Fruit fly (Drosophila melanogaster): ENCODE data around the gene AIF.

AIF gene

dm6 chr2L:2202018-2202852, 50.7 kb downstream of the AIF start (continued):
- TF ChIP-seq Dfd (GFP tag; optimal IDR thresholded peaks at IDR 0.05) = no peak
- TF ChIP-seq CG31365 (tag; optimal IDR thresholded peaks at IDR 0.05) = peak; percentile 91
- TF ChIP-seq twi (tag; optimal IDR thresholded peaks at IDR 0.05) = peak; percentile 97
- TF ChIP-seq CTCF (GFP tag; optimal IDR thresholded peaks at IDR 0.05) = peak; percentile 78
- TF ChIP-seq klu (GFP tag; IDR thresholded peaks at IDR 0.05) = peak; percentile 89
- TF ChIP-seq sob (GFP tag; IDR thresholded peaks at IDR 0.05) = peak; percentile 95
- TF ChIP-seq cwo (GFP tag; optimal IDR thresholded peaks at IDR 0.05) = peak; percentile 90
- TF ChIP-seq zen (tag; optimal IDR thresholded peaks at IDR 0.05) = peak; percentile 99
- peak; percentile 26 for TF ChIP-seq Dp (GFP tag; optimal IDR thresholded peaks at IDR 0.05)
- peak; percentile 99 for TF ChIP-seq ken (GFP tag; IDR thresholded peaks at IDR 0.05)
- peak; percentile 99 for TF ChIP-seq Oli (tag; optimal IDR thresholded peaks at IDR 0.05)
- TF ChIP-seq CG8388 (GFP tag; optimal IDR thresholded peaks at IDR 0.05) = peak; percentile 100
- TF ChIP-seq CG15601 (tag; optimal IDR thresholded peaks at IDR 0.05) = peak; percentile 99
- TF ChIP-seq CG6791 (GFP tag; IDR thresholded peaks at IDR 0.05; ENCODE audit: partially characterized antibody) = peak; percentile 85
- TF ChIP-seq p53 (GFP tag; optimal IDR thresholded peaks at IDR 0.05) = peak; percentile 91
- peak; percentile 99 for TF ChIP-seq org-1 (GFP tag; optimal IDR thresholded peaks at IDR 0.05)
- peak; percentile 99 for TF ChIP-seq CG6689 (GFP tag; IDR thresholded peaks at IDR 0.05)
- TF ChIP-seq CG14050 (GFP tag; IDR thresholded peaks at IDR 0.05) = peak; percentile 98
- peak; percentile 98 for TF ChIP-seq CG4617 (GFP tag; optimal IDR thresholded peaks at IDR 0.05; ENCODE audit: borderline replicate concordance)
- TF ChIP-seq Neu2 (GFP tag; optimal IDR thresholded peaks at IDR 0.05; ENCODE audit: borderline replicate concordance) = peak; percentile 96
- TF ChIP-seq gcm (GFP tag; optimal IDR thresholded peaks at IDR 0.05) = peak; percentile 100
- TF ChIP-seq Elba2 (GFP tag; optimal IDR thresholded peaks at IDR 0.05) = peak; percentile 97
- peak; percentile 90 for TF ChIP-seq Jarid2 (GFP tag; optimal IDR thresholded peaks at IDR 0.05)
- TF ChIP-seq prd (optimal IDR thresholded peaks at IDR 0.05) = no peak
- peak; percentile 99 for TF ChIP-seq prd (GFP tag; IDR thresholded peaks at IDR 0.05)
- peak; percentile 57 for TF ChIP-seq CG17912 (GFP tag; optimal IDR thresholded peaks at IDR 0.05)
- peak; percentile 95 for TF ChIP-seq CG11696 (GFP tag; IDR thresholded peaks at IDR 0.05)
- peak; percentile 99 for TF ChIP-seq CG7839 (tag; optimal IDR thresholded peaks at IDR 0.05)
- TF ChIP-seq CG12299 (tag; optimal IDR thresholded peaks at IDR 0.05) = peak; percentile 97
- peak; percentile 97 for TF ChIP-seq grau (tag; optimal IDR thresholded peaks at IDR 0.05)
- TF ChIP-seq CG6254 (GFP tag; optimal IDR thresholded peaks at IDR 0.05) = peak; percentile 98
- TF ChIP-seq CG17361 (GFP tag; IDR thresholded peaks at IDR 0.05) = peak; percentile 99
- peak; percentile 94 for TF ChIP-seq CG6654 (GFP tag; optimal IDR thresholded peaks at IDR 0.05)
- peak; percentile 78 for TF ChIP-seq Rfx (GFP tag; IDR thresholded peaks at IDR 0.05)
- TF ChIP-seq CG4730 (GFP tag; IDR thresholded peaks at IDR 0.05) = peak; percentile 98
- peak; percentile 80 for TF ChIP-seq Deaf1 (tag; optimal IDR thresholded peaks at IDR 0.05)
- TF ChIP-seq CG17359 (tag; optimal IDR thresholded peaks at IDR 0.05) = peak; percentile 100
- TF ChIP-seq CG14965 (GFP tag; optimal IDR thresholded peaks at IDR 0.05; ENCODE audit: borderline replicate concordance) = peak; percentile 85
- peak; percentile 96 for TF ChIP-seq Gug (GFP tag; IDR thresholded peaks at IDR 0.05)
- peak; percentile 99 for TF ChIP-seq Ets65A (GFP tag)
- TF ChIP-seq CG14860 (GFP tag; IDR thresholded peaks at IDR 0.05; ENCODE audit: partially characterized antibody) = peak; percentile 85
- peak; percentile 97 for TF ChIP-seq onecut (GFP tag; IDR thresholded peaks at IDR 0.05)
- peak; percentile 100 for TF ChIP-seq CG10959 (GFP tag; IDR thresholded peaks at IDR 0.05)
- peak; percentile 81 for TF ChIP-seq cg (GFP tag; optimal IDR thresholded peaks at IDR 0.05)
- peak; percentile 98 for TF ChIP-seq tgo (GFP tag; IDR thresholded peaks at IDR 0.05)
- peak; percentile 90 for TF ChIP-seq mam (GFP tag; optimal IDR thresholded peaks at IDR 0.05)
- TF ChIP-seq CG10274 (GFP tag; optimal IDR thresholded peaks at IDR 0.05) = peak; percentile 83
- peak; percentile 99 for TF ChIP-seq Ssrp (tag; optimal IDR thresholded peaks at IDR 0.05)
- peak; percentile 77 for TF ChIP-seq bbx (GFP tag; IDR thresholded peaks at IDR 0.05; ENCODE audit: partially characterized antibody)
